Fruit fly (Drosophila melanogaster) whole organism, embryonic: ENCODE data around the gene CG31741.

ENCODE experiments used
- Ada2b ChIP-seq: fragments of 200-800 bp; sonication (Bioruptor generic); IDR thresholded peaks from 2 replicates; pipeline ENCODE4 v1.3.6; 2022; ENCODE audit warnings: missing biosample characterization, missing genetic modification characterization
- CG7745 ChIP-seq: fragments of 200-800 bp; sonication (Bioruptor generic); optimal IDR thresholded peaks from 2 replicates; lab custom pipeline; 2018; ENCODE audit warnings: missing biosample characterization, mild to moderate bottlenecking, missing genetic modification characterization, moderate library complexity
- CG9215 ChIP-seq: fragments of 200-800 bp; sonication (Bioruptor generic); IDR thresholded peaks from 2 replicates; pipeline ENCODE4 v1.3.6; 2022; ENCODE audit warnings: missing biosample characterization, missing genetic modification characterization
- ac ChIP-seq: fragments of 200-800 bp; sonication (Bioruptor generic); optimal IDR thresholded peaks from 3 replicates; lab custom pipeline; 2017; ENCODE audit warnings: missing biosample characterization, mild to moderate bottlenecking, missing genetic modification characterization
- chif ChIP-seq, 2 experiments: fragments of 200-800 bp; sonication (Bioruptor generic); optimal IDR thresholded peaks; 3 replicates each; lab custom pipeline; 2016; ENCODE audit warnings: missing biosample characterization in 2 of 2, missing genetic modification characterization in 2 of 2
- mam ChIP-seq: fragments of 200-800 bp; sonication (Bioruptor generic); optimal IDR thresholded peaks from 3 replicates; lab custom pipeline; 2016; ENCODE audit warnings: missing biosample characterization, missing genetic modification characterization
- prd ChIP-seq, 3 experiments: fragments of >200 bp in 2 of 3; fragments of 200-800 bp in 1 of 3; sonication (Bioruptor generic) in 1 of 3; optimal IDR thresholded peaks in 2 of 3; IDR thresholded peaks in 1 of 3; 2 replicates in 2 of 3; 3 replicates in 1 of 3; pipeline versions ENCODE4 v1.3.6 to Lab custom; 2017 to 2022; ENCODE audit warnings: missing biosample characterization in 1 of 3, missing genetic modification characterization in 1 of 3
- repo ChIP-seq: fragments of 200-800 bp; sonication (Bioruptor generic); optimal IDR thresholded peaks from 2 replicates; lab custom pipeline; 2016; ENCODE audit warnings: missing biosample characterization, missing genetic modification characterization

DNA sequence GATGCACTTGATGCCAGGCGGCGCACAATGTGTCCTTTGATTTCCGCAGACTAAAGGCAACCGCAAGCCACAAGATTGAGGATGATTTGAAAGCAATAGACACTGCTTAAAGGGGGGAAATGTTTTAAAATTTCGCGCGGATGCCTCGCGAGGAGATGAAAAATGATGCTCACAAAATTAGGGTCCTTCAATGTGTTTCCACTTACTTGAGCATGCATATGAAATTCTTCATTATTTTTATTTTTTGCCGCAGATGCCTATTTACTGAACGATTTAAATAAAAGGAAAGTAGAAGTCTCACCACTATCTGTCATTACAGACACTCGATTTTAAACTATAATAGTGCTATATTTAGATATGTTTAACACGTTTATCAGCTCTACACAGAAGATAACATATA, 12.2 kb downstream of the CG31741 start, which contains the start of gene Slc25A46b:
- TF ChIP-seq Ada2b (GFP tag; lab: Robert Waterston, UW) = no peak
- TF ChIP-seq ac (GFP tag; lab: Kevin White, UChicago) = no peak
- TF ChIP-seq repo (GFP tag; lab: Kevin White, UChicago) = no peak
- no peak for TF ChIP-seq mam (GFP tag; lab: Kevin White, UChicago)
- no peak for TF ChIP-seq chif (GFP tag; optimal IDR thresholded peaks at IDR 0.05; lab: Kevin White, UChicago)
- no peak for TF ChIP-seq prd (optimal IDR thresholded peaks at IDR 0.05; lab: Kevin White, UChicago)
- no peak for TF ChIP-seq prd (GFP tag; IDR thresholded peaks at IDR 0.05; lab: Robert Waterston, UW)
- no peak for TF ChIP-seq CG9215 (GFP tag; lab: Robert Waterston, UW)
- TF ChIP-seq CG7745 = no peak
